Worm (Caenorhabditis elegans) whole organism, L2 larva: ENCODE results near the gene C36E8.4.

Source experiments
- C34F6.9 ChIP-seq: fragments of 150-350 bp; optimal IDR thresholded peaks from 2 replicates; lab custom pipeline; 2014; ENCODE audit warnings: missing biosample characterization, missing genetic modification characterization
- F13H6.1 ChIP-seq: sonication (generic microtip); optimal IDR thresholded peaks from 2 replicates; lab custom pipeline; 2016; ENCODE audit warnings: missing genetic modification characterization, missing compliant biosample characterization
- Y55F3AM.14 ChIP-seq: fragments of 200-800 bp; sonication (Bioruptor generic); optimal IDR thresholded peaks from 2 replicates; lab custom pipeline; 2018; ENCODE audit warnings: mild to moderate bottlenecking, missing genetic modification characterization, missing compliant biosample characterization
- ZK546.5 ChIP-seq: sonication (generic microtip); optimal IDR thresholded peaks from 2 replicates; lab custom pipeline; 2017; ENCODE audit warnings: missing biosample characterization, missing genetic modification characterization
- alr-1 ChIP-seq: fragments of 150-350 bp; optimal IDR thresholded peaks from 2 replicates; lab custom pipeline; 2014; ENCODE audit warnings: missing biosample characterization, missing genetic modification characterization
- aly-2 ChIP-seq: fragments of 150-350 bp; optimal IDR thresholded peaks from 2 replicates; lab custom pipeline; 2014; ENCODE audit warnings: missing biosample characterization, missing genetic modification characterization
- ceh-16 ChIP-seq: fragments of 150-350 bp; optimal IDR thresholded peaks from 2 replicates; lab custom pipeline; 2014; ENCODE audit warnings: missing biosample characterization, missing genetic modification characterization
- ceh-82 ChIP-seq: fragments of 150-350 bp; optimal IDR thresholded peaks from 2 replicates; lab custom pipeline; 2014; ENCODE audit warnings: missing biosample characterization, missing genetic modification characterization
- crh-2 ChIP-seq: sonication (generic microtip); optimal IDR thresholded peaks from 2 replicates; lab custom pipeline; 2017; ENCODE audit warnings: missing biosample characterization, missing genetic modification characterization
- dmd-4 ChIP-seq: sonication (generic microtip); optimal IDR thresholded peaks from 2 replicates; lab custom pipeline; 2017; ENCODE audit warnings: missing biosample characterization, missing genetic modification characterization
- egl-27 ChIP-seq: sonication (generic microtip); optimal IDR thresholded peaks from 3 replicates; lab custom pipeline; 2017; ENCODE audit warnings: missing biosample characterization, missing genetic modification reagents, missing genetic modification characterization
- elt-1 ChIP-seq: fragments of 150-350 bp; optimal IDR thresholded peaks from 2 replicates; lab custom pipeline; 2014; ENCODE audit warnings: missing biosample characterization, missing genetic modification characterization
- elt-3 ChIP-seq: sonication (generic microtip); optimal IDR thresholded peaks from 2 replicates; lab custom pipeline; 2017; ENCODE audit warnings: missing biosample characterization, missing genetic modification characterization
- fos-1 ChIP-seq: fragments of 150-350 bp; optimal IDR thresholded peaks from 2 replicates; lab custom pipeline; 2014; ENCODE audit warnings: missing biosample characterization, missing genetic modification characterization
- gmeb-1 ChIP-seq: fragments of 150-350 bp; optimal IDR thresholded peaks from 2 replicates; lab custom pipeline; 2014; ENCODE audit warnings: missing biosample characterization, missing genetic modification characterization
- lin-11 ChIP-seq: fragments of 150-350 bp; sonication (generic microtip); optimal IDR thresholded peaks from 2 replicates; lab custom pipeline; 2014; ENCODE audit warnings: missing biosample characterization, missing genetic modification characterization, inconsistent platforms, mixed read lengths
- lin-13 ChIP-seq: fragments of 150-350 bp; optimal IDR thresholded peaks from 2 replicates; lab custom pipeline; 2014; ENCODE audit warnings: missing biosample characterization, missing genetic modification reagents, missing genetic modification characterization
- lin-39 ChIP-seq: fragments of 150-350 bp; optimal IDR thresholded peaks from 2 replicates; lab custom pipeline; 2014; ENCODE audit warnings: missing biosample characterization, missing genetic modification reagents, missing genetic modification characterization
- lsy-2 ChIP-seq, 2 experiments: fragments of 150-350 bp in 1 of 2; sonication (generic microtip) in 1 of 2; optimal IDR thresholded peaks; 2 replicates each; lab custom pipeline; 2014 to 2017; ENCODE audit warnings: missing biosample characterization in 2 of 2, missing genetic modification characterization in 2 of 2
- mab-5 ChIP-seq: fragments of 150-350 bp; optimal IDR thresholded peaks from 2 replicates; lab custom pipeline; 2014; ENCODE audit warnings: missing biosample characterization, missing genetic modification characterization
- mdl-1 ChIP-seq, 2 experiments: fragments of 150-350 bp in 1 of 2; sonication (generic microtip) in 1 of 2; optimal IDR thresholded peaks; 2 replicates each; lab custom pipeline; 2017; ENCODE audit warnings: missing biosample characterization in 2 of 2, missing genetic modification characterization in 2 of 2
- nhr-10 ChIP-seq: sonication (generic microtip); optimal IDR thresholded peaks from 2 replicates; lab custom pipeline; 2017; ENCODE audit warnings: missing biosample characterization, missing genetic modification characterization
- nhr-12 ChIP-seq: fragments of 150-350 bp; optimal IDR thresholded peaks from 2 replicates; lab custom pipeline; 2014; ENCODE audit warnings: missing biosample characterization, missing genetic modification characterization
- nhr-129 ChIP-seq: fragments of 150-350 bp; optimal IDR thresholded peaks from 2 replicates; lab custom pipeline; 2014; ENCODE audit warnings: missing biosample characterization, missing genetic modification characterization
- nhr-21 ChIP-seq: fragments of 150-350 bp; optimal IDR thresholded peaks from 2 replicates; lab custom pipeline; 2014; ENCODE audit warnings: missing biosample characterization, missing genetic modification characterization
- nhr-23 ChIP-seq: fragments of 150-350 bp; optimal IDR thresholded peaks from 2 replicates; lab custom pipeline; 2014; ENCODE audit warnings: missing biosample characterization, missing genetic modification reagents, missing genetic modification characterization
- nhr-25 ChIP-seq: fragments of 150-350 bp; sonication (generic microtip); optimal IDR thresholded peaks from 3 replicates; lab custom pipeline; 2014; ENCODE audit warnings: missing biosample characterization, missing genetic modification characterization
- nhr-6 ChIP-seq: fragments of 150-350 bp; optimal IDR thresholded peaks from 2 replicates; lab custom pipeline; 2014; ENCODE audit warnings: missing biosample characterization, missing genetic modification characterization
- peb-1 ChIP-seq: fragments of 150-350 bp; optimal IDR thresholded peaks from 2 replicates; lab custom pipeline; 2014; ENCODE audit warnings: missing biosample characterization, missing genetic modification characterization
- sem-4 ChIP-seq: fragments of 150-350 bp; optimal IDR thresholded peaks from 2 replicates; lab custom pipeline; 2014; ENCODE audit warnings: missing biosample characterization, missing genetic modification reagents, missing genetic modification characterization
- skn-1 ChIP-seq: sonication (generic microtip); optimal IDR thresholded peaks from 2 replicates; lab custom pipeline; 2017; ENCODE audit warnings: missing biosample characterization, missing genetic modification characterization
- sma-3 ChIP-seq: sonication (generic microtip); optimal IDR thresholded peaks from 2 replicates; lab custom pipeline; 2016; ENCODE audit warnings: missing genetic modification reagents, missing genetic modification characterization, missing compliant biosample characterization
- sma-9 ChIP-seq, 2 experiments: fragments of 150-350 bp in 1 of 2; sonication (generic microtip) in 1 of 2; optimal IDR thresholded peaks; 2 replicates each; lab custom pipeline; 2014 to 2016; ENCODE audit warnings: missing genetic modification characterization in 2 of 2, mild to moderate bottlenecking in 1 of 2, missing biosample characterization in 1 of 2, missing compliant biosample characterization in 1 of 2, missing genetic modification reagents in 1 of 2, moderate library complexity in 1 of 2
- snpc-4 ChIP-seq: fragments of 150-350 bp; optimal IDR thresholded peaks from 2 replicates; lab custom pipeline; 2014; ENCODE audit warnings: missing biosample characterization, missing genetic modification characterization
- unc-39 ChIP-seq: fragments of 150-350 bp; optimal IDR thresholded peaks from 2 replicates; lab custom pipeline; 2014; ENCODE audit warnings: missing biosample characterization, missing genetic modification characterization
- unc-55 ChIP-seq: fragments of 150-350 bp; sonication (generic microtip); optimal IDR thresholded peaks from 3 replicates; lab custom pipeline; 2014; ENCODE audit warnings: missing biosample characterization, missing genetic modification reagents, missing genetic modification characterization
- zag-1 ChIP-seq: fragments of 150-350 bp; optimal IDR thresholded peaks from 2 replicates; lab custom pipeline; 2014; ENCODE audit warnings: missing biosample characterization, missing genetic modification characterization
- ztf-1 ChIP-seq: fragments of 200-800 bp; sonication (Bioruptor generic); conservative IDR thresholded peaks from 2 replicates; pipeline ENCODE4 v1.3.6; 2022; ENCODE audit warnings: missing genetic modification characterization, missing compliant biosample characterization
- ztf-11 ChIP-seq: sonication (generic microtip); optimal IDR thresholded peaks from 2 replicates; lab custom pipeline; 2017; ENCODE audit warnings: missing biosample characterization, missing genetic modification characterization
- ztf-4 ChIP-seq: fragments of 150-350 bp; optimal IDR thresholded peaks from 2 replicates; lab custom pipeline; 2014; ENCODE audit warnings: missing biosample characterization, missing genetic modification characterization

Gene C36E8.4

ce11 chrIII:4019801-4020200 is 7.7 kb downstream of the C36E8.4 start, which contains the start of gene snpc-3.4:
Gene snpc-3.4 (plus strand): TSS chrIII:4020037.
- TF ChIP-seq nhr-6 (tag; lab: Kevin White, UChicago): peak; percentile 10
- TF ChIP-seq skn-1: no peak
- TF ChIP-seq sem-4 (tag; lab: Kevin White, UChicago): peak; percentile 61
- no peak for TF ChIP-seq egl-27 (tag; lab: Kevin White, UChicago)
- peak; percentile 25 for TF ChIP-seq lin-11 (tag; lab: Kevin White, UChicago)
- TF ChIP-seq C34F6.9: peak; percentile 90
- peak; percentile 24 for TF ChIP-seq sma-9 (GFP tag; optimal IDR thresholded peaks at IDR 0.05; lab: Kevin White, UChicago)
- no peak for TF ChIP-seq sma-9 (tag; optimal IDR thresholded peaks at IDR 0.05; lab: Kevin White, UChicago)
- peak; percentile 93 to 99 for TF ChIP-seq lsy-2 (tag; optimal IDR thresholded peaks at IDR 0.05; lab: Kevin White, UChicago)
- TF ChIP-seq lin-13: peak; percentile 74
- TF ChIP-seq nhr-25 (tag; lab: Kevin White, UChicago): peak; percentile 58
- TF ChIP-seq nhr-21 (tag; lab: Kevin White, UChicago): peak; percentile 37
- peak; percentile 80 for TF ChIP-seq gmeb-1 (tag; lab: Kevin White, UChicago)
- peak; percentile 47 for TF ChIP-seq mab-5 (tag; lab: Kevin White, UChicago)
- peak; percentile 80 for TF ChIP-seq crh-2 (tag; lab: Kevin White, UChicago)
- TF ChIP-seq ZK546.5: no peak
- peak; percentile 72 for TF ChIP-seq nhr-129 (tag; lab: Kevin White, UChicago)
- TF ChIP-seq sma-3: peak; percentile 61
- TF ChIP-seq unc-55 (GFP tag; lab: Kevin White, UChicago): peak; percentile 93
- TF ChIP-seq F13H6.1 (tag; lab: Kevin White, UChicago): peak; percentile 17
- peak; percentile 65 for TF ChIP-seq fos-1 (tag; lab: Kevin White, UChicago)
- no peak for TF ChIP-seq alr-1
- no peak for TF ChIP-seq nhr-12 (tag; lab: Kevin White, UChicago)
- no peak for TF ChIP-seq zag-1 (tag; lab: Kevin White, UChicago)

ce11 chrIII:4021866-4022265 is 9.7 kb downstream of the C36E8.4 start, which contains the start of gene tftc-5:
Gene tftc-5 (plus strand): TSS chrIII:4022166.
- TF ChIP-seq nhr-23 (no peak), mdl-1 (tag; optimal IDR thresholded peaks at IDR 0.05; lab: Kevin White, UChicago) (no peak), nhr-129 (tag; lab: Kevin White, UChicago) (no peak), ZK546.5 (no peak), peb-1 (tag; lab: Kevin White, UChicago) (no peak), ceh-82 (tag; lab: Kevin White, UChicago) (no peak), lsy-2 (tag; optimal IDR thresholded peaks at IDR 0.05; lab: Kevin White, UChicago) (no peak), egl-27 (tag; lab: Kevin White, UChicago) (no peak), F13H6.1 (tag; lab: Kevin White, UChicago) (no peak), skn-1 (no peak), snpc-4 (no peak), nhr-25 (tag; lab: Kevin White, UChicago) (no peak), nhr-6 (tag; lab: Kevin White, UChicago) (no peak)

ce11 chrIII:4028061-4028460 is 15.9 kb downstream of the C36E8.4 start, which contains the start of gene T02C12.5:
Gene T02C12.5 (minus strand): TSS chrIII:4028161.
- TF ChIP-seq sma-3 (no peak), ceh-16 (tag; lab: Kevin White, UChicago) (no peak), F13H6.1 (tag; lab: Kevin White, UChicago) (no peak), lin-39 (tag; lab: Kevin White, UChicago) (no peak), aly-2 (no peak), ceh-82 (tag; lab: Kevin White, UChicago) (no peak), sem-4 (tag; lab: Kevin White, UChicago) (no peak), unc-39 (tag; lab: Kevin White, UChicago) (no peak), fos-1 (tag; lab: Kevin White, UChicago) (no peak), nhr-10 (tag; lab: Kevin White, UChicago) (no peak)

- TF ChIP-seq ztf-4 (tag; lab: Kevin White, UChicago) (no peak), dmd-4 (tag; lab: Kevin White, UChicago) (no peak), elt-1 (tag; lab: Kevin White, UChicago) (no peak), ceh-16 (tag; lab: Kevin White, UChicago) (no peak), lin-11 (tag; lab: Kevin White, UChicago) (no peak), sma-9 (GFP tag; optimal IDR thresholded peaks at IDR 0.05; lab: Kevin White, UChicago) (no peak), sma-9 (tag; optimal IDR thresholded peaks at IDR 0.05; lab: Kevin White, UChicago) (no peak), crh-2 (tag; lab: Kevin White, UChicago) (no peak), ztf-1 (GFP tag; lab: Robert Waterston, UW) (no peak), lin-39 (tag; lab: Kevin White, UChicago) (no peak), nhr-129 (tag; lab: Kevin White, UChicago) (no peak), ztf-11 (tag; lab: Kevin White, UChicago) (no peak), Y55F3AM.14 (no peak), elt-3 (tag; lab: Kevin White, UChicago) (no peak)
Measured at ce11 chrIII:4030839-4031238, 18.7 kb downstream of the C36E8.4 start.
